Worm (Caenorhabditis elegans) whole organism, L3 larva: ENCODE measurements around the gene idpc-2.
A peak's percentile ranks its signal among the peaks of the same experiment; 100 is the strongest.

ENCODE experiments used
- R02D3.7 ChIP-seq: fragments of 150-350 bp; optimal IDR thresholded peaks from 2 replicates; lab custom pipeline; 2014; ENCODE audit warnings: missing biosample characterization, missing genetic modification characterization
- ZK546.5 ChIP-seq: sonication (generic microtip); optimal IDR thresholded peaks from 2 replicates; lab custom pipeline; 2017; ENCODE audit warnings: missing biosample characterization, missing genetic modification characterization
- ceh-16 ChIP-seq: sonication (generic microtip); optimal IDR thresholded peaks from 2 replicates; lab custom pipeline; 2017; ENCODE audit warnings: missing biosample characterization, missing genetic modification characterization
- ceh-28 ChIP-seq: fragments of 150-350 bp; optimal IDR thresholded peaks from 2 replicates; lab custom pipeline; 2014; ENCODE audit warnings: missing biosample characterization, missing genetic modification reagents, missing genetic modification characterization
- ceh-82 ChIP-seq: fragments of 150-350 bp; optimal IDR thresholded peaks from 2 replicates; lab custom pipeline; 2014; ENCODE audit warnings: missing biosample characterization, missing genetic modification characterization
- ceh-9 ChIP-seq: sonication (generic microtip); optimal IDR thresholded peaks from 2 replicates; lab custom pipeline; 2018; ENCODE audit warnings: missing biosample characterization, missing genetic modification characterization
- egl-27 ChIP-seq: sonication (generic microtip); optimal IDR thresholded peaks from 4 replicates; lab custom pipeline; 2017; ENCODE audit warnings: missing biosample characterization, missing genetic modification reagents, missing genetic modification characterization
- egl-5 ChIP-seq: fragments of 150-350 bp; optimal IDR thresholded peaks from 2 replicates; lab custom pipeline; 2017; ENCODE audit warnings: missing biosample characterization, missing genetic modification reagents, missing genetic modification characterization, inconsistent platforms
- elt-1 ChIP-seq: fragments of 150-350 bp; optimal IDR thresholded peaks from 2 replicates; lab custom pipeline; 2014; ENCODE audit warnings: missing biosample characterization, missing genetic modification characterization
- elt-3 ChIP-seq, 3 experiments: fragments of 150-350 bp in 1 of 3; sonication (generic microtip) in 2 of 3; optimal IDR thresholded peaks; 2 replicates in 2 of 3; 4 replicates in 1 of 3; lab custom pipeline; 2014 to 2017; ENCODE audit warnings: missing biosample characterization in 3 of 3, missing genetic modification characterization in 3 of 3
- eor-1 ChIP-seq, 2 experiments: fragments of 150-350 bp; optimal IDR thresholded peaks; 2 replicates each; lab custom pipeline; 2014 to 2018; ENCODE audit warnings: missing biosample characterization in 2 of 2, missing genetic modification characterization in 2 of 2
- fkh-2 ChIP-seq: fragments of 150-350 bp; optimal IDR thresholded peaks from 2 replicates; lab custom pipeline; 2014; ENCODE audit warnings: missing biosample characterization, missing genetic modification reagents, missing genetic modification characterization
- fos-1 ChIP-seq: fragments of 150-350 bp; optimal IDR thresholded peaks from 2 replicates; lab custom pipeline; 2014; ENCODE audit warnings: missing biosample characterization, missing genetic modification characterization
- lin-39 ChIP-seq: fragments of 150-350 bp; optimal IDR thresholded peaks from 2 replicates; lab custom pipeline; 2018; ENCODE audit warnings: missing biosample characterization, missing genetic modification reagents, missing genetic modification characterization
- lsy-12 ChIP-seq: sonication (generic microtip); optimal IDR thresholded peaks from 2 replicates; lab custom pipeline; 2016; ENCODE audit warnings: mild to moderate bottlenecking, missing genetic modification characterization, missing compliant biosample characterization
- nfya-1 ChIP-seq: sonication (generic microtip); optimal IDR thresholded peaks from 2 replicates; lab custom pipeline; 2017; ENCODE audit warnings: missing genetic modification characterization, mild to moderate bottlenecking, missing compliant biosample characterization, antibody characterized with exemption, moderate library complexity; ENCODE audit not compliant: insufficient read depth
- nhr-11 ChIP-seq: fragments of 150-350 bp; optimal IDR thresholded peaks from 2 replicates; lab custom pipeline; 2014; ENCODE audit warnings: missing biosample characterization, missing genetic modification characterization
- nhr-12 ChIP-seq: fragments of 150-350 bp; optimal IDR thresholded peaks from 2 replicates; lab custom pipeline; 2014; ENCODE audit warnings: missing biosample characterization, missing genetic modification characterization
- nhr-23 ChIP-seq: fragments of 150-350 bp; optimal IDR thresholded peaks from 2 replicates; lab custom pipeline; 2014; ENCODE audit warnings: missing biosample characterization, missing genetic modification reagents, missing genetic modification characterization
- nhr-25 ChIP-seq: sonication (generic microtip); optimal IDR thresholded peaks from 2 replicates; lab custom pipeline; 2017; ENCODE audit warnings: missing biosample characterization, missing genetic modification characterization
- nhr-28 ChIP-seq: fragments of 150-350 bp; optimal IDR thresholded peaks from 2 replicates; lab custom pipeline; 2014; ENCODE audit warnings: missing biosample characterization, missing genetic modification characterization
- nhr-43 ChIP-seq: sonication (generic microtip); optimal IDR thresholded peaks from 2 replicates; lab custom pipeline; 2016; ENCODE audit warnings: mild to moderate bottlenecking, missing genetic modification characterization, missing compliant biosample characterization; ENCODE audit not compliant: poor library complexity, severe bottlenecking
- nhr-67 ChIP-seq: fragments of 150-350 bp; optimal IDR thresholded peaks from 2 replicates; lab custom pipeline; 2014; ENCODE audit warnings: missing biosample characterization, missing genetic modification characterization
- nhr-76 ChIP-seq: fragments of 150-350 bp; sonication (generic microtip); optimal IDR thresholded peaks from 5 replicates; lab custom pipeline; 2014; ENCODE audit warnings: missing biosample characterization, missing genetic modification characterization
- nhr-77 ChIP-seq: fragments of 150-350 bp; optimal IDR thresholded peaks from 2 replicates; lab custom pipeline; 2014; ENCODE audit warnings: missing biosample characterization, missing genetic modification characterization
- pha-4 ChIP-seq: fragments of 150-350 bp; optimal IDR thresholded peaks from 2 replicates; lab custom pipeline; 2014; ENCODE audit warnings: missing biosample characterization, missing genetic modification reagents, missing genetic modification characterization
- pqm-1 ChIP-seq: fragments of 150-350 bp; optimal IDR thresholded peaks from 2 replicates; lab custom pipeline; 2017; ENCODE audit warnings: missing biosample characterization, missing genetic modification characterization, inconsistent platforms
- sea-2 ChIP-seq: fragments of 150-350 bp; sonication (generic microtip); optimal IDR thresholded peaks from 4 replicates; lab custom pipeline; 2014; ENCODE audit warnings: missing biosample characterization, missing genetic modification reagents, missing genetic modification characterization
- skn-1 ChIP-seq: fragments of 150-350 bp; optimal IDR thresholded peaks from 2 replicates; lab custom pipeline; 2014; ENCODE audit warnings: missing biosample characterization, missing genetic modification characterization
- tbx-2 ChIP-seq: sonication (generic microtip); optimal IDR thresholded peaks from 2 replicates; lab custom pipeline; 2016; ENCODE audit warnings: mild to moderate bottlenecking, missing genetic modification characterization, missing compliant biosample characterization
- unc-39 ChIP-seq: sonication (generic microtip); optimal IDR thresholded peaks from 4 replicates; lab custom pipeline; 2017; ENCODE audit warnings: missing biosample characterization, missing genetic modification characterization
- zag-1 ChIP-seq: fragments of 150-350 bp; optimal IDR thresholded peaks from 2 replicates; lab custom pipeline; 2014; ENCODE audit warnings: missing biosample characterization, missing genetic modification characterization
- ztf-4 ChIP-seq: fragments of 150-350 bp; optimal IDR thresholded peaks from 2 replicates; lab custom pipeline; 2014; ENCODE audit warnings: missing biosample characterization, missing genetic modification characterization

The idpc-2 gene

DNA sequence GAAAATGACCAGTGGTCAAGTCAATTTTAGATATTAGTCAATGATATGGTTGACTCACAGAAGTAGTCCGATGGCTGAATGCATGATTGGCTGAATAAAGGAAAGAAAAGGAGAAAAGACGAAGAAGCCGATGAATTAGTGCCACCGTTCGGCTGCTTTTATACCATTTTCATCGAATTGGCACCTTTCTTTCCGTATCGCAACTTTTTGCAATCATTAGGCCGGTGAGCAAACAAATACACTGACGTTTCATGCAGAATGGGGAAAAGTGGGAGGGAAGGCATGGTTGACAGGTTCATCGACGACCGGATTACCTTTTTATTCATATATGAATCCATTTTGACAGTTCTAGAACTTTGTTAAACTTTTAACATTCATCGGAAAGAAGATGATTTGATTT is at the start of gene idpc-2:
idpc-2 (minus strand) TSS at position 101 of the 400 bp plus-strand sequence.
- TF ChIP-seq ceh-28 (tag; lab: Kevin White, UChicago) (no peak), elt-3 (tag; optimal IDR thresholded peaks at IDR 0.05; lab: Kevin White, UChicago) (no peak), nhr-11 (no peak)

- TF ChIP-seq sea-2 = no peak
- no peak for TF ChIP-seq tbx-2 (tag; lab: Kevin White, UChicago)
- no peak for TF ChIP-seq ceh-9 (tag; lab: Kevin White, UChicago)
- no peak for TF ChIP-seq nhr-77
- no peak for TF ChIP-seq ZK546.5 (tag; lab: Kevin White, UChicago)
- no peak for TF ChIP-seq fos-1 (tag; lab: Kevin White, UChicago)
- TF ChIP-seq zag-1 (tag; lab: Kevin White, UChicago) = no peak
- no peak for TF ChIP-seq fkh-2 (tag; lab: Kevin White, UChicago)
- TF ChIP-seq skn-1 (tag; lab: Kevin White, UChicago) = no peak
- no peak for TF ChIP-seq nhr-43 (tag; lab: Kevin White, UChicago)
- TF ChIP-seq nhr-12 (tag; lab: Kevin White, UChicago) = no peak
- TF ChIP-seq egl-27 (tag; lab: Kevin White, UChicago) = no peak
- no peak for TF ChIP-seq eor-1 (tag; optimal IDR thresholded peaks at IDR 0.05; lab: Kevin White, UChicago)
- no peak for TF ChIP-seq nhr-23 (tag; lab: Kevin White, UChicago)
- TF ChIP-seq egl-5 (tag; lab: Kevin White, UChicago) = no peak
- TF ChIP-seq unc-39 (tag; lab: Kevin White, UChicago) = no peak
- TF ChIP-seq elt-3 (tag; optimal IDR thresholded peaks at IDR 0.05; lab: Kevin White, UChicago) = no peak
- TF ChIP-seq nhr-28 (tag; lab: Kevin White, UChicago) = no peak
These were observed 49.6 kb upstream of the idpc-2 start for ce11 chrV:8670759-8671158.

ce11 chrV:8668224-8668623 is 47.1 kb upstream of the idpc-2 start:
- peak; percentile 44 for TF ChIP-seq nhr-25 (tag; lab: Kevin White, UChicago)
- peak; percentile 83 for TF ChIP-seq elt-1 (tag; lab: Kevin White, UChicago)
- no peak for TF ChIP-seq ceh-82 (tag; lab: Kevin White, UChicago)
- TF ChIP-seq, all 47 proteins: peak for 2

ce11 chrV:8667230-8668021 is 46.3 kb upstream of the idpc-2 start:
- TF ChIP-seq nhr-43 (tag; lab: Kevin White, UChicago) = no peak
- TF ChIP-seq nhr-25 (tag; lab: Kevin White, UChicago) = peak; percentile 30
- no peak for TF ChIP-seq ztf-4
- TF ChIP-seq R02D3.7 = no peak
- peak; percentile 4 for TF ChIP-seq lin-39

ce11 chrV:8665765-8666164 is 44.7 kb upstream of the idpc-2 start, which contains the start of gene ZC190.4:
Gene ZC190.4, plus strand, starts transcription at chrV:8666065.
- TF ChIP-seq nfya-1 (tag; lab: Kevin White, UChicago) (no peak), unc-39 (tag; lab: Kevin White, UChicago) (no peak), pha-4 (tag; lab: Kevin White, UChicago) (no peak), lsy-12 (no peak), ZK546.5 (tag; lab: Kevin White, UChicago) (no peak), elt-3 (tag; optimal IDR thresholded peaks at IDR 0.05; lab: Kevin White, UChicago) (no peak), nhr-12 (tag; lab: Kevin White, UChicago) (no peak), nhr-67 (tag; lab: Kevin White, UChicago) (no peak), nhr-43 (tag; lab: Kevin White, UChicago) (no peak), ceh-16 (tag; lab: Kevin White, UChicago) (no peak), nhr-76 (no peak), pqm-1 (tag; lab: Kevin White, UChicago) (no peak)
- TF ChIP-seq, all 47 proteins: peak for 0
